Fruit fly (Drosophila melanogaster) whole organism, embryonic: ENCODE data around the gene Rab9Db.

Experiments
- Blimp-1 ChIP-seq: fragments of 200-800 bp; sonication (Bioruptor generic); optimal IDR thresholded peaks from 3 replicates; lab custom pipeline; 2018; ENCODE audit warnings: missing biosample characterization, missing genetic modification characterization, mild to moderate bottlenecking, moderate library complexity, missing genetic modification reagents
- CG11398 ChIP-seq: fragments of 200-800 bp; sonication (Bioruptor generic); optimal IDR thresholded peaks from 2 replicates; lab custom pipeline; 2016; ENCODE audit warnings: missing biosample characterization, missing genetic modification characterization
- Vsx1 ChIP-seq: fragments of 200-800 bp; sonication (Bioruptor generic); optimal IDR thresholded peaks from 2 replicates; lab custom pipeline; 2017; ENCODE audit warnings: missing biosample characterization, mild to moderate bottlenecking, missing genetic modification characterization, missing genetic modification reagents
- onecut ChIP-seq: fragments of 200-800 bp; sonication (Bioruptor generic); IDR thresholded peaks from 2 replicates; pipeline ENCODE4 v1.3.6; 2022; ENCODE audit warnings: missing biosample characterization, missing genetic modification characterization

dm6 chrX:10573554-10573953, 49.5 kb downstream of the Rab9Db start:
- TF ChIP-seq Blimp-1 (GFP tag; lab: Kevin White, UChicago) (peak; percentile 62), CG11398 (GFP tag; lab: Kevin White, UChicago) (no peak), onecut (0 out of 2 replicates have a peak, but pooled peaks have one; percentile 27), Vsx1 (GFP tag; lab: Kevin White, UChicago) (peak; percentile 11)
